Worm (Caenorhabditis elegans) whole organism, young adult: ENCODE data around the gene F13A2.10.

Experiments
- B0019.2 ChIP-seq: fragments of 200-800 bp; sonication (Bioruptor generic); conservative IDR thresholded peaks from 2 replicates; pipeline ENCODE4 v1.3.6; 2022; ENCODE audit warnings: missing genetic modification reagents, missing genetic modification characterization, missing compliant biosample characterization
- B0035.1 ChIP-seq: sonication (generic microtip); optimal IDR thresholded peaks from 2 replicates; lab custom pipeline; 2016; ENCODE audit warnings: missing genetic modification characterization, mild to moderate bottlenecking, missing compliant biosample characterization, missing genotype, missing genetic modification reagents
- B0336.3 ChIP-seq: fragments of 200-800 bp; sonication (Bioruptor generic); IDR thresholded peaks from 2 replicates; pipeline ENCODE4 v1.3.6; 2022; ENCODE audit warnings: missing genetic modification characterization, missing compliant biosample characterization
- D2030.7 ChIP-seq: fragments of 200-800 bp; sonication (Bioruptor generic); IDR thresholded peaks from 2 replicates; pipeline ENCODE4 v1.3.6; 2022; ENCODE audit warnings: missing genetic modification reagents, missing genetic modification characterization, missing compliant biosample characterization
- F10E7.11 ChIP-seq: sonication (generic microtip); optimal IDR thresholded peaks from 2 replicates; lab custom pipeline; 2017; ENCODE audit warnings: mild to moderate bottlenecking, missing genetic modification characterization, moderate library complexity, missing compliant biosample characterization
- F22D6.2 ChIP-seq: sonication (generic microtip); optimal IDR thresholded peaks from 2 replicates; lab custom pipeline; 2016; ENCODE audit warnings: mild to moderate bottlenecking, missing genetic modification characterization, missing compliant biosample characterization
- F33H1.4 ChIP-seq: fragments of 200-800 bp; sonication (Bioruptor generic); IDR thresholded peaks from 2 replicates; pipeline ENCODE4 v1.3.6; 2022; ENCODE audit warnings: missing genetic modification reagents, missing genetic modification characterization, missing compliant biosample characterization
- F37B4.10 ChIP-seq: fragments of 200-800 bp; sonication (Bioruptor generic); IDR thresholded peaks from 2 replicates; pipeline ENCODE4 v1.3.6; 2022; ENCODE audit warnings: missing genetic modification characterization, missing compliant biosample characterization
- F39B2.1 ChIP-seq: fragments of 200-800 bp; sonication (Bioruptor generic); IDR thresholded peaks from 2 replicates; pipeline ENCODE4 v1.3.6; 2022; ENCODE audit warnings: missing genetic modification reagents, missing genetic modification characterization, missing compliant biosample characterization
- F49E8.2 ChIP-seq: sonication (generic microtip); optimal IDR thresholded peaks from 3 replicates; lab custom pipeline; 2017; ENCODE audit warnings: missing genetic modification characterization, mild to moderate bottlenecking, missing compliant biosample characterization, antibody characterized with exemption, moderate library complexity; ENCODE audit not compliant: insufficient read depth
- F55B11.4 ChIP-seq: sonication (generic microtip); optimal IDR thresholded peaks from 2 replicates; lab custom pipeline; 2016; ENCODE audit warnings: missing compliant biosample characterization, missing genetic modification characterization, borderline replicate concordance; ENCODE audit not compliant: insufficient read depth
- F57A8.1 ChIP-seq: fragments of 200-800 bp; sonication (Bioruptor generic); optimal IDR thresholded peaks from 2 replicates; lab custom pipeline; 2018; ENCODE audit warnings: mild to moderate bottlenecking, missing genetic modification characterization, moderate library complexity, missing compliant biosample characterization
- Y79H2A.3 ChIP-seq: fragments of 200-800 bp; sonication (Bioruptor generic); conservative IDR thresholded peaks from 2 replicates; pipeline ENCODE4 v1.3.6; 2022; ENCODE audit warnings: missing genetic modification reagents, missing genetic modification characterization, missing compliant biosample characterization
- akir-1 ChIP-seq: fragments of 200-800 bp; sonication (Bioruptor generic); optimal IDR thresholded peaks from 2 replicates; lab custom pipeline; 2018; ENCODE audit warnings: mild to moderate bottlenecking, missing genetic modification characterization, moderate library complexity, missing compliant biosample characterization
- attf-5 ChIP-seq: fragments of 200-800 bp; sonication (Bioruptor generic); optimal IDR thresholded peaks from 2 replicates; lab custom pipeline; 2018; ENCODE audit warnings: mild to moderate bottlenecking, missing genetic modification characterization, missing compliant biosample characterization
- cebp-1 ChIP-seq, 2 experiments: fragments of 200-800 bp in 1 of 2; sonication (Bioruptor generic) in 1 of 2; sonication (generic microtip) in 1 of 2; IDR thresholded peaks in 1 of 2; optimal IDR thresholded peaks in 1 of 2; 2 replicates each; pipeline versions ENCODE4 v1.3.6 to Lab custom; 2017 to 2022; ENCODE audit warnings: missing compliant biosample characterization in 2 of 2, missing genetic modification characterization in 2 of 2, mild to moderate bottlenecking in 1 of 2, missing genetic modification reagents in 1 of 2, moderate library complexity in 1 of 2
- cebp-2 ChIP-seq: fragments of 200-800 bp; sonication (Bioruptor generic); IDR thresholded peaks from 2 replicates; pipeline ENCODE4 v1.3.6; 2022; ENCODE audit warnings: missing genetic modification characterization, missing compliant biosample characterization
- efl-1 ChIP-seq: fragments of 150-350 bp; optimal IDR thresholded peaks from 2 replicates; lab custom pipeline; 2014; ENCODE audit warnings: missing biosample characterization, missing genetic modification reagents, missing genetic modification characterization
- egl-44 ChIP-seq: fragments of 200-800 bp; sonication (Bioruptor generic); IDR thresholded peaks from 2 replicates; pipeline ENCODE4 v1.3.6; 2022; ENCODE audit warnings: missing genetic modification reagents, missing genetic modification characterization, missing compliant biosample characterization
- egrh-3 ChIP-seq: fragments of 200-800 bp; sonication (Bioruptor generic); IDR thresholded peaks from 2 replicates; pipeline ENCODE4 v1.3.6; 2022; ENCODE audit warnings: missing genetic modification reagents, missing genetic modification characterization, missing compliant biosample characterization
- fkh-3 ChIP-seq: sonication (generic microtip); optimal IDR thresholded peaks from 2 replicates; lab custom pipeline; 2016; ENCODE audit warnings: mild to moderate bottlenecking, missing genetic modification characterization, missing compliant biosample characterization
- him-1 ChIP-seq: sonication (generic microtip); optimal IDR thresholded peaks from 2 replicates; lab custom pipeline; 2016; ENCODE audit warnings: missing genotype, missing genetic modification reagents, missing genetic modification characterization, missing compliant biosample characterization
- hlh-12 ChIP-seq: sonication (generic microtip); optimal IDR thresholded peaks from 2 replicates; lab custom pipeline; 2016; ENCODE audit warnings: missing genetic modification characterization, missing compliant biosample characterization
- hmg-1.2 ChIP-seq: fragments of 200-800 bp; sonication (Bioruptor generic); IDR thresholded peaks from 2 replicates; pipeline ENCODE4 v1.3.6; 2022; ENCODE audit warnings: missing genetic modification reagents, missing genetic modification characterization, missing compliant biosample characterization
- hrde-1 ChIP-seq: sonication (generic microtip); optimal IDR thresholded peaks from 2 replicates; lab custom pipeline; 2016; ENCODE audit warnings: missing genetic modification characterization, mild to moderate bottlenecking, missing compliant biosample characterization, moderate library complexity, missing genotype, missing genetic modification reagents, borderline replicate concordance
- lin-26 ChIP-seq: fragments of 200-800 bp; sonication (Bioruptor generic); IDR thresholded peaks from 2 replicates; pipeline ENCODE4 v1.3.6; 2022; ENCODE audit warnings: missing genetic modification reagents, missing genetic modification characterization, missing compliant biosample characterization
- madf-3 ChIP-seq: fragments of 200-800 bp; sonication (Bioruptor generic); IDR thresholded peaks from 2 replicates; pipeline ENCODE4 v1.3.6; 2022; ENCODE audit warnings: missing genetic modification reagents, missing genetic modification characterization, missing compliant biosample characterization
- mcd-1 ChIP-seq: fragments of 200-800 bp; sonication (Bioruptor generic); IDR thresholded peaks from 2 replicates; pipeline ENCODE4 v1.3.6; 2022; ENCODE audit warnings: missing genetic modification reagents, missing genetic modification characterization, missing compliant biosample characterization
- mel-28 ChIP-seq: sonication (generic microtip); optimal IDR thresholded peaks from 2 replicates; lab custom pipeline; 2016; ENCODE audit warnings: borderline replicate concordance, mild to moderate bottlenecking, missing genetic modification characterization, missing compliant biosample characterization
- mes-4 ChIP-seq: sonication (generic microtip); optimal IDR thresholded peaks from 2 replicates; lab custom pipeline; 2016; ENCODE audit warnings: missing genotype, missing genetic modification characterization, missing compliant biosample characterization
- mxl-1 ChIP-seq: sonication (generic microtip); optimal IDR thresholded peaks from 2 replicates; lab custom pipeline; 2016; ENCODE audit warnings: missing genetic modification characterization, missing compliant biosample characterization
- nfyb-1 ChIP-seq: fragments of 200-800 bp; sonication (Bioruptor generic); IDR thresholded peaks from 2 replicates; pipeline ENCODE4 v1.3.6; 2022; ENCODE audit warnings: missing genetic modification reagents, missing genetic modification characterization, missing compliant biosample characterization
- nhr-179 ChIP-seq: sonication (generic microtip); optimal IDR thresholded peaks from 2 replicates; lab custom pipeline; 2016; ENCODE audit warnings: mild to moderate bottlenecking, missing genetic modification characterization, missing compliant biosample characterization
- nhr-80 ChIP-seq: sonication (generic microtip); optimal IDR thresholded peaks from 2 replicates; lab custom pipeline; 2016; ENCODE audit warnings: missing genetic modification characterization, missing compliant biosample characterization
- snpc-1.3 ChIP-seq: sonication (generic microtip); optimal IDR thresholded peaks from 2 replicates; lab custom pipeline; 2017; ENCODE audit warnings: missing genetic modification characterization, mild to moderate bottlenecking, missing compliant biosample characterization, antibody characterized with exemption, moderate library complexity, missing genotype, missing genetic modification reagents; ENCODE audit not compliant: insufficient read depth
- tbp1 ChIP-seq: fragments of 200-800 bp; sonication (Bioruptor generic); optimal IDR thresholded peaks from 2 replicates; lab custom pipeline; 2018; ENCODE audit warnings: mild to moderate bottlenecking, missing genetic modification characterization, missing compliant biosample characterization
- tbx-9 ChIP-seq: sonication (generic microtip); optimal IDR thresholded peaks from 2 replicates; lab custom pipeline; 2016; ENCODE audit warnings: borderline replicate concordance, missing genetic modification characterization, inconsistent platforms, missing compliant biosample characterization
- unc-62 ChIP-seq: fragments of 150-350 bp; optimal IDR thresholded peaks from 2 replicates; lab custom pipeline; 2014; ENCODE audit warnings: missing biosample characterization, missing genetic modification reagents, missing genetic modification characterization
- xnd-1 ChIP-seq: sonication (generic microtip); optimal IDR thresholded peaks from 2 replicates; lab custom pipeline; 2016; ENCODE audit warnings: missing genotype, missing genetic modification reagents, missing genetic modification characterization, missing compliant biosample characterization
- zfh-2 ChIP-seq: fragments of 200-800 bp; sonication (Bioruptor generic); conservative IDR thresholded peaks from 2 replicates; pipeline ENCODE4 v1.3.6; 2022; ENCODE audit warnings: missing genetic modification reagents, missing genetic modification characterization, missing compliant biosample characterization
- ztf-6 ChIP-seq: fragments of 200-800 bp; sonication (Bioruptor generic); IDR thresholded peaks from 2 replicates; pipeline ENCODE4 v1.3.6; 2022; ENCODE audit warnings: missing genetic modification reagents, missing genetic modification characterization, missing compliant biosample characterization

The F13A2.10 gene

ce11 chrV:4429576-4429975, 43.5 kb upstream of the F13A2.10 start, which contains the start of gene Y47D7A.12:
TSS of gene Y47D7A.12 (minus strand) at chrV:4429676.
- no peak for TF ChIP-seq nhr-80 (tag; lab: Kevin White, UChicago)
- TF ChIP-seq nhr-179 = no peak
- TF ChIP-seq F33H1.4 (GFP tag; lab: Robert Waterston, UW) = no peak
- no peak for TF ChIP-seq F10E7.11 (tag; lab: Kevin White, UChicago)
- TF ChIP-seq unc-62 (GFP tag; lab: Kevin White, UChicago) = no peak
- no peak for TF ChIP-seq akir-1 (GFP tag; lab: Kevin White, UChicago)
- no peak for TF ChIP-seq snpc-1.3 (tag; lab: Kevin White, UChicago)

DNA sequence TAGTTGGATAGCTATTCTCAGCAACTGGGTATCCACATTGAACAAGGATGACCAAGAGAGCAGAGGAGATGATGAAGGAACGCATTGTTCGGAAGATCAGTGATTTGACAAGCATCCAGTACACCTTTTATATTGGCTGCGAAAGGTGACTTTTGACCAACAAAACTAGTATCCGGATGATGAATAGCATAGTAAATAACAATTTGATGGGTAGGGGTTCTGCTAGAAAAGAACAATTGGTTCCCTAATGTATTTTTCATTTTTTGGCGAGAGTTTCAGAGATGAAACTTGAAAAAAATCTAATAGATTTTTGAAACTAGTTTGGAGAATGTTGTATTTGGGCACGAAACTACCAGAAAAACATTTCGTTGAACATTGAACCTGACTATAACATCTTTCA, 42.1 kb upstream of the F13A2.10 start, which contains the start of gene Y47D7A.11:
TSS of gene Y47D7A.11 (minus strand) at position 101 of the 400 bp plus-strand sequence.
- TF ChIP-seq nhr-179 (no peak), hrde-1 (no peak), ztf-6 (no peak), F57A8.1 (no peak), egrh-3 (GFP tag; lab: Robert Waterston, UW) (no peak)
- TF ChIP-seq, all 124 proteins: peak for 0

DNA sequence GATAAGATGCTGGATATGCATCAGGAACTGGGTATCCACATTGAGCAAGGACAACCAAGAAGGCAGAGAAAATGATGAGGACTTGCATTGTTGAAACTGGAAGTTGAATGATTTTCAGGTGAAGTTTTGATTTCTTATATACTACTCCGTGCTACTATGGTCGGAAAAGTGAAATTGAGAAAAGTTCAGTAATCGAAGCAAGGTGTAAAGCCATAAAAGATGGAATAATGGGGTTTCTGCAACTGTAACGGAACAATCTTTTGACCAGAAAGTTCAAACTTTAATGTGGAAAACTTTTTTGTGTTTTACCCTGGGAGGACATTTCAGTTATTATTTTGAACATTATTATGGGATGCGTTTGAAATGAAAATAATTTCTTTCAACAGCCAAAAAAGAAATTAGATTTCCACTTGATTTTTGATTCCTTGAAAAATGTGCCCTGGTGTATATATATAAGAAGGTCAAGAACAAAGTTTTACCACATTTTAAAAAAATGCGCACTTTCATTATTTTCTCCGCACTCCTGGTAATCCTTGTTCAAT, 37.9 kb upstream of the F13A2.10 start, which contains the start of the genes Y47D7A.9 and Y47D7A.19:
TSS of gene Y47D7A.9 (minus strand) at position 101 of the 542 bp plus-strand sequence.
TSS of gene Y47D7A.19 (plus strand) at position 492 of the 542 bp plus-strand sequence.
- TF ChIP-seq nfyb-1 (GFP tag; lab: Robert Waterston, UW) (no peak), B0019.2 (GFP tag; lab: Robert Waterston, UW) (no peak), mel-28 (tag; lab: Kevin White, UChicago) (no peak), madf-3 (no peak), tbx-9 (tag; lab: Kevin White, UChicago) (no peak), mes-4 (tag; lab: Kevin White, UChicago) (no peak), F37B4.10 (GFP tag; lab: Robert Waterston, UW) (no peak), fkh-3 (tag; lab: Kevin White, UChicago) (no peak), hmg-1.2 (no peak), egl-44 (GFP tag; lab: Robert Waterston, UW) (no peak), D2030.7 (GFP tag; lab: Robert Waterston, UW) (no peak), F55B11.4 (tag; lab: Kevin White, UChicago) (no peak), attf-5 (no peak), B0035.1 (tag; lab: Kevin White, UChicago) (no peak), cebp-2 (GFP tag; lab: Robert Waterston, UW) (no peak), B0336.3 (no peak), mxl-1 (tag; lab: Kevin White, UChicago) (no peak), mcd-1 (GFP tag; lab: Robert Waterston, UW) (no peak)

ce11 chrV:4423087-4423486, 37.0 kb upstream of the F13A2.10 start:
- TF ChIP-seq zfh-2 (GFP tag; lab: Robert Waterston, UW) = peak; percentile 70
- peak; percentile 35; the same call in 1 of the 2 replicates for TF ChIP-seq lin-26 (GFP tag; lab: Robert Waterston, UW)
- TF ChIP-seq Y79H2A.3 (GFP tag; lab: Robert Waterston, UW) = no peak

ce11 chrV:4422127-4422526, 36.1 kb upstream of the F13A2.10 start, which contains the start of gene skr-7:
TSS of gene skr-7 (plus strand) at chrV:4422427.
- no peak for TF ChIP-seq F22D6.2
- TF ChIP-seq B0035.1 (tag; lab: Kevin White, UChicago) = no peak
- TF ChIP-seq hlh-12 = no peak
- no peak for TF ChIP-seq Y79H2A.3 (GFP tag; lab: Robert Waterston, UW)
- no peak for TF ChIP-seq efl-1 (GFP tag; lab: Kevin White, UChicago)
- TF ChIP-seq egrh-3 (GFP tag; lab: Robert Waterston, UW) = no peak
- no peak for TF ChIP-seq xnd-1 (tag; lab: Kevin White, UChicago)
- TF ChIP-seq unc-62 (GFP tag; lab: Kevin White, UChicago) = no peak
- TF ChIP-seq cebp-1 (GFP tag; IDR thresholded peaks at IDR 0.05; lab: Robert Waterston, UW) = no peak
- no peak for TF ChIP-seq cebp-1 (tag; optimal IDR thresholded peaks at IDR 0.05; lab: Kevin White, UChicago)
- TF ChIP-seq tbp1 (GFP tag; lab: Kevin White, UChicago) = no peak
- TF ChIP-seq F39B2.1 = no peak
- TF ChIP-seq him-1 (tag; lab: Kevin White, UChicago) = no peak
- TF ChIP-seq B0336.3 = no peak
- TF ChIP-seq F49E8.2 (tag; lab: Kevin White, UChicago) = no peak
